Worm (Caenorhabditis elegans) whole organism, L4 larva: ENCODE measurements around the gene D1086.5.

Experiments used
- D1046.2 ChIP-seq: fragments of 200-800 bp; sonication (Bioruptor generic); IDR thresholded peaks from 2 replicates; pipeline ENCODE4 v1.3.6; 2022; ENCODE audit warnings: missing genetic modification characterization, missing compliant biosample characterization
- F49E8.2 ChIP-seq: sonication (generic microtip); optimal IDR thresholded peaks from 2 replicates; lab custom pipeline; 2016; ENCODE audit warnings: missing compliant biosample characterization, mild to moderate bottlenecking, missing genetic modification characterization, borderline replicate concordance
- R02D3.7 ChIP-seq: fragments of 150-350 bp; sonication (generic microtip); optimal IDR thresholded peaks from 3 replicates; lab custom pipeline; 2014; ENCODE audit warnings: missing biosample characterization, missing genetic modification characterization
- ama-1 ChIP-seq: fragments of 150-350 bp; optimal IDR thresholded peaks from 2 replicates; lab custom pipeline; 2014; ENCODE audit warnings: inconsistent platforms, mixed read lengths
- daf-12 ChIP-seq: fragments of 150-350 bp; optimal IDR thresholded peaks from 2 replicates; lab custom pipeline; 2014; ENCODE audit warnings: missing biosample characterization, missing genetic modification reagents, missing genetic modification characterization
- lin-39 ChIP-seq: fragments of 150-350 bp; optimal IDR thresholded peaks from 2 replicates; lab custom pipeline; 2014; ENCODE audit warnings: missing biosample characterization, missing genetic modification reagents, missing genetic modification characterization
- lsy-2 ChIP-seq, 2 experiments: fragments of 150-350 bp in 1 of 2; sonication (generic microtip) in 1 of 2; optimal IDR thresholded peaks; 2 replicates each; lab custom pipeline; 2014 to 2017; ENCODE audit warnings: missing biosample characterization in 2 of 2, missing genetic modification characterization in 2 of 2
- nhr-42 ChIP-seq: fragments of 200-800 bp; sonication (Bioruptor generic); IDR thresholded peaks from 2 replicates; pipeline ENCODE4 v1.3.6; 2022; ENCODE audit warnings: missing genetic modification characterization, missing compliant biosample characterization
- pqm-1 ChIP-seq: sonication (generic microtip); optimal IDR thresholded peaks from 2 replicates; lab custom pipeline; 2017; ENCODE audit warnings: missing biosample characterization, missing genetic modification characterization
- skn-1 ChIP-seq: fragments of 150-350 bp; optimal IDR thresholded peaks from 2 replicates; lab custom pipeline; 2014; ENCODE audit warnings: missing biosample characterization, missing genetic modification characterization
- unc-130 ChIP-seq: sonication (generic microtip); optimal IDR thresholded peaks from 2 replicates; lab custom pipeline; 2016; ENCODE audit warnings: missing genetic modification reagents, missing genetic modification characterization, missing compliant biosample characterization
- ztf-11 ChIP-seq: fragments of 150-350 bp; optimal IDR thresholded peaks from 2 replicates; lab custom pipeline; 2014; ENCODE audit warnings: missing biosample characterization, missing genetic modification characterization

DNA sequence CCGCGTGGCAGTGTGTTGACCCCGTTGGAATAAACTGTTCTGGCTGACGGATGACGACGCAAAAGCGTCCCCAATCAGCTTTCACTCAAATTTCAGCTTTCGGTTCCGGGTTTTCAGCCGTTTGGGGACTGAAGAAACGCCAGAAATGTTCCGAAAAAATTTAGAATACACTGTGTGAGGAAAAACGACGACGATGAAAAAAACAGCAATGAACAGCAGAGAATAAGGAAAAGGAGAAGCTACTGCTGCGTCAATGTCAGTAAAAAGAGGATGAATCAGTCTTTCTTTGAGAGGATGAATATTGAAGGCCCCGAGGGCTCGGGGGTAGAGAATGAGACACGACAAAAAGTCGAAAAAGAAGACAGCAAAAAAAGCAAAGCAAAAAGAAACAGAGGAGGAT lies 38.7 kb upstream of the D1086.5 start:
- TF ChIP-seq skn-1 (tag; lab: Kevin White, UChicago): no peak
- no peak for TF ChIP-seq daf-12 (tag; lab: Kevin White, UChicago)
- TF ChIP-seq pqm-1 (tag; lab: Kevin White, UChicago): no peak
- no peak for TF ChIP-seq D1046.2 (GFP tag; lab: Robert Waterston, UW)
- TF ChIP-seq F49E8.2 (tag; lab: Kevin White, UChicago): no peak
- no peak for TF ChIP-seq ama-1
- no peak for TF ChIP-seq R02D3.7 (tag; lab: Kevin White, UChicago)
- no peak for TF ChIP-seq unc-130 (GFP tag; lab: Kevin White, UChicago)
- TF ChIP-seq ztf-11: no peak
- TF ChIP-seq nhr-42 (GFP tag; lab: Robert Waterston, UW): no peak
- TF ChIP-seq lsy-2 (tag; optimal IDR thresholded peaks at IDR 0.05; lab: Kevin White, UChicago): no peak
- TF ChIP-seq lin-39 (tag; lab: Kevin White, UChicago): no peak
